Fruit fly (Drosophila melanogaster) whole organism, embryonic: Measurements from ENCODE around the gene Mgat3.
A peak's percentile ranks its signal among the peaks of the same experiment; 100 is the strongest.

Experiments used
- Abd-B ChIP-seq: fragments of 200-800 bp; sonication (Bioruptor generic); optimal IDR thresholded peaks from 2 replicates; lab custom pipeline; 2018; ENCODE audit warnings: missing biosample characterization, mild to moderate bottlenecking, missing genetic modification characterization, moderate library complexity
- Adf1 ChIP-seq: fragments of 200-800 bp; sonication (Bioruptor generic); IDR thresholded peaks from 2 replicates; pipeline ENCODE4 v1.3.6; 2022; ENCODE audit warnings: missing biosample characterization, missing genetic modification characterization
- Asciz ChIP-seq: fragments of 200-800 bp; sonication (Bioruptor generic); optimal IDR thresholded peaks from 2 replicates; lab custom pipeline; 2017; ENCODE audit warnings: missing biosample characterization, mild to moderate bottlenecking, missing genetic modification characterization, missing genetic modification reagents
- Awh ChIP-seq: fragments of 200-800 bp; sonication (Bioruptor generic); IDR thresholded peaks from 2 replicates; pipeline ENCODE4, ENCODE4 v1.3.6; 2022; ENCODE audit warnings: missing biosample characterization, missing genetic modification characterization
- B-H2 ChIP-seq: fragments of 200-800 bp; sonication (Bioruptor generic); optimal IDR thresholded peaks from 2 replicates; lab custom pipeline; 2018; ENCODE audit warnings: missing biosample characterization, mild to moderate bottlenecking, missing genetic modification characterization
- CG10431 ChIP-seq: fragments of 200-800 bp; sonication (Bioruptor generic); optimal IDR thresholded peaks from 3 replicates; lab custom pipeline; 2018; ENCODE audit warnings: missing biosample characterization, mild to moderate bottlenecking, missing genetic modification characterization
- CG10543 ChIP-seq: fragments of 200-800 bp; sonication (Bioruptor generic); optimal IDR thresholded peaks from 3 replicates; lab custom pipeline; 2017; ENCODE audit warnings: missing biosample characterization, mild to moderate bottlenecking, missing genetic modification characterization, moderate library complexity
- CG10654 ChIP-seq: fragments of 200-800 bp; sonication (Bioruptor generic); optimal IDR thresholded peaks from 2 replicates; lab custom pipeline; 2016; ENCODE audit warnings: missing biosample characterization, missing genetic modification characterization
- CG12744 ChIP-seq: fragments of 200-800 bp; sonication (Bioruptor generic); optimal IDR thresholded peaks from 2 replicates; lab custom pipeline; 2016; ENCODE audit warnings: missing biosample characterization, missing genetic modification characterization
- CG13894 ChIP-seq: fragments of 200-800 bp; sonication (Bioruptor generic); optimal IDR thresholded peaks from 3 replicates; lab custom pipeline; 2018; ENCODE audit warnings: missing biosample characterization, mild to moderate bottlenecking, missing genetic modification characterization, moderate library complexity
- CG16863 ChIP-seq: fragments of 200-800 bp; sonication (Bioruptor generic); optimal IDR thresholded peaks from 3 replicates; lab custom pipeline; 2016; ENCODE audit warnings: missing biosample characterization, missing genetic modification characterization
- CG17385 ChIP-seq: fragments of 200-800 bp; sonication (Bioruptor generic); optimal IDR thresholded peaks from 3 replicates; lab custom pipeline; 2018; ENCODE audit warnings: missing biosample characterization, mild to moderate bottlenecking, missing genetic modification characterization
- CG17568 ChIP-seq: fragments of 200-800 bp; sonication (Bioruptor generic); optimal IDR thresholded peaks from 2 replicates; lab custom pipeline; 2018; ENCODE audit warnings: missing biosample characterization, mild to moderate bottlenecking, missing genetic modification characterization, moderate library complexity
- CG18262 ChIP-seq: fragments of 200-800 bp; optimal IDR thresholded peaks from 3 replicates; lab custom pipeline; 2019; ENCODE audit warnings: missing biosample characterization, mild to moderate bottlenecking, missing genetic modification characterization, moderate library complexity
- CG18619 ChIP-seq: fragments of 200-800 bp; sonication (Bioruptor generic); optimal IDR thresholded peaks from 3 replicates; lab custom pipeline; 2017; ENCODE audit warnings: missing biosample characterization, mild to moderate bottlenecking, missing genetic modification characterization
- CG31224 ChIP-seq: fragments of 200-800 bp; sonication (Bioruptor generic); IDR thresholded peaks from 2 replicates; pipeline ENCODE4 v1.3.6; 2022; ENCODE audit warnings: missing biosample characterization, missing genetic modification characterization
- CG32772 ChIP-seq: fragments of 200-800 bp; sonication (Bioruptor generic); IDR thresholded peaks from 2 replicates; pipeline ENCODE4 v1.3.6; 2022; ENCODE audit warnings: missing biosample characterization, missing genetic modification characterization
- CG34376 ChIP-seq: fragments of 200-800 bp; sonication (Bioruptor generic); optimal IDR thresholded peaks from 2 replicates; lab custom pipeline; 2018; ENCODE audit warnings: missing biosample characterization, mild to moderate bottlenecking, missing genetic modification characterization
- CG4282 ChIP-seq: fragments of 200-800 bp; sonication (Bioruptor generic); optimal IDR thresholded peaks from 2 replicates; lab custom pipeline; 2016; ENCODE audit warnings: missing biosample characterization, missing genetic modification characterization
- CG4617 ChIP-seq: fragments of 200-800 bp; sonication (Bioruptor generic); optimal IDR thresholded peaks from 3 replicates; lab custom pipeline; 2016; ENCODE audit warnings: missing biosample characterization, missing genetic modification characterization, borderline replicate concordance
- CG6683 ChIP-seq: fragments of 200-800 bp; sonication (Bioruptor generic); optimal IDR thresholded peaks from 2 replicates; lab custom pipeline; 2017; ENCODE audit warnings: missing biosample characterization, mild to moderate bottlenecking, missing genetic modification characterization, missing genetic modification reagents
- CG7786 ChIP-seq: fragments of 200-800 bp; sonication (Bioruptor generic); optimal IDR thresholded peaks from 2 replicates; lab custom pipeline; 2016; ENCODE audit warnings: missing biosample characterization, missing genetic modification characterization
- CG7928 ChIP-seq: fragments of 200-800 bp; sonication (Bioruptor generic); optimal IDR thresholded peaks from 2 replicates; lab custom pipeline; 2017; ENCODE audit warnings: missing biosample characterization, mild to moderate bottlenecking, missing genetic modification characterization
- CG7987 ChIP-seq: fragments of 200-800 bp; sonication (Bioruptor generic); optimal IDR thresholded peaks from 2 replicates; lab custom pipeline; 2018; ENCODE audit warnings: missing biosample characterization, mild to moderate bottlenecking, missing genetic modification characterization, moderate library complexity
- CG8944 ChIP-seq: fragments of 200-800 bp; sonication (Bioruptor generic); optimal IDR thresholded peaks from 3 replicates; lab custom pipeline; 2016; ENCODE audit warnings: missing biosample characterization, missing genetic modification characterization
- CG9215 ChIP-seq: fragments of 200-800 bp; sonication (Bioruptor generic); IDR thresholded peaks from 2 replicates; pipeline ENCODE4 v1.3.6; 2022; ENCODE audit warnings: missing biosample characterization, missing genetic modification characterization
- CHES-1-like ChIP-seq: fragments of 200-800 bp; sonication (Bioruptor generic); optimal IDR thresholded peaks from 2 replicates; lab custom pipeline; 2016; ENCODE audit warnings: missing biosample characterization, missing genetic modification characterization
- CrebB ChIP-seq: fragments of 200-800 bp; sonication (Bioruptor generic); optimal IDR thresholded peaks from 3 replicates; lab custom pipeline; 2018; ENCODE audit warnings: missing biosample characterization, mild to moderate bottlenecking, missing genetic modification characterization
- HmgZ ChIP-seq: fragments of 200-800 bp; sonication (Bioruptor generic); optimal IDR thresholded peaks from 2 replicates; lab custom pipeline; 2018; ENCODE audit warnings: missing biosample characterization, mild to moderate bottlenecking, missing genetic modification characterization
- Hr3 ChIP-seq: fragments of 200-800 bp; sonication (Bioruptor generic); optimal IDR thresholded peaks from 3 replicates; lab custom pipeline; 2016; ENCODE audit warnings: missing biosample characterization, missing genetic modification characterization
- Meics ChIP-seq: fragments of 200-800 bp; sonication (Bioruptor generic); optimal IDR thresholded peaks from 2 replicates; lab custom pipeline; 2017; ENCODE audit warnings: missing biosample characterization, mild to moderate bottlenecking, missing genetic modification characterization
- Pdp1 ChIP-seq, 2 experiments: fragments of 200-800 bp; sonication (Bioruptor generic); optimal IDR thresholded peaks; 3 replicates each; lab custom pipeline; 2016; ENCODE audit warnings: missing biosample characterization in 2 of 2, missing genetic modification characterization in 2 of 2, mild to moderate bottlenecking in 1 of 2, moderate library complexity in 1 of 2
- aop ChIP-seq: fragments of 200-800 bp; sonication (Bioruptor generic); IDR thresholded peaks from 2 replicates; pipeline ENCODE4 v1.3.6; 2022; ENCODE audit warnings: missing biosample characterization, missing genetic modification characterization
- ap ChIP-seq: fragments of 200-800 bp; sonication (Bioruptor generic); IDR thresholded peaks from 2 replicates; pipeline ENCODE4 v1.3.6; 2022; ENCODE audit warnings: missing biosample characterization, missing genetic modification characterization
- ci ChIP-seq: fragments of 200-800 bp; sonication (Bioruptor generic); IDR thresholded peaks from 3 replicates; pipeline ENCODE4 v1.3.6; 2022; ENCODE audit warnings: missing biosample characterization, missing genetic modification characterization
- cwo ChIP-seq: fragments of 200-800 bp; sonication (Bioruptor generic); optimal IDR thresholded peaks from 3 replicates; lab custom pipeline; 2017; ENCODE audit warnings: missing biosample characterization, missing genetic modification characterization, mild to moderate bottlenecking, moderate library complexity, missing genetic modification reagents
- dmrt11E ChIP-seq: fragments of 200-800 bp; sonication (Bioruptor generic); optimal IDR thresholded peaks from 3 replicates; lab custom pipeline; 2018; ENCODE audit warnings: missing biosample characterization, mild to moderate bottlenecking, missing genetic modification characterization, moderate library complexity
- fd96Cb ChIP-seq: fragments of 200-800 bp; sonication (Bioruptor generic); optimal IDR thresholded peaks from 2 replicates; lab custom pipeline; 2018; ENCODE audit warnings: missing biosample characterization, mild to moderate bottlenecking, missing genetic modification characterization, moderate library complexity
- ftz-f1 ChIP-seq: fragments of 200-800 bp; sonication (Bioruptor generic); optimal IDR thresholded peaks from 2 replicates; lab custom pipeline; 2016; ENCODE audit warnings: missing biosample characterization, missing genetic modification characterization
- mirr ChIP-seq: fragments of 200-800 bp; sonication (Bioruptor generic); optimal IDR thresholded peaks from 3 replicates; lab custom pipeline; 2018; ENCODE audit warnings: missing biosample characterization, mild to moderate bottlenecking, missing genetic modification characterization
- pum ChIP-seq: fragments of 200-800 bp; sonication (Bioruptor generic); optimal IDR thresholded peaks from 2 replicates; lab custom pipeline; 2016; ENCODE audit warnings: missing biosample characterization, missing genetic modification characterization
- pzg ChIP-seq: fragments of 200-800 bp; sonication (Bioruptor generic); optimal IDR thresholded peaks from 3 replicates; lab custom pipeline; 2018; ENCODE audit warnings: missing biosample characterization, mild to moderate bottlenecking, missing genetic modification characterization, moderate library complexity
- seq ChIP-seq: fragments of 200-800 bp; sonication (Bioruptor generic); IDR thresholded peaks from 2 replicates; pipeline ENCODE4 v1.3.6; 2022; ENCODE audit warnings: missing biosample characterization, missing genetic modification characterization
- sim ChIP-seq: fragments of 200-800 bp; sonication (Bioruptor generic); IDR thresholded peaks from 2 replicates; pipeline ENCODE4 v1.3.6; 2022; ENCODE audit warnings: missing biosample characterization, missing genetic modification characterization
- slou ChIP-seq: fragments of 200-800 bp; sonication (Bioruptor generic); optimal IDR thresholded peaks from 3 replicates; lab custom pipeline; 2016; ENCODE audit warnings: missing biosample characterization, missing genetic modification characterization
- sqz ChIP-seq: fragments of 200-800 bp; sonication (Bioruptor generic); optimal IDR thresholded peaks from 3 replicates; lab custom pipeline; 2018; ENCODE audit warnings: missing biosample characterization, mild to moderate bottlenecking, missing genetic modification characterization
- ssp ChIP-seq: fragments of 200-800 bp; sonication (Bioruptor generic); IDR thresholded peaks from 2 replicates; pipeline ENCODE4 v1.3.6; 2022; ENCODE audit warnings: missing biosample characterization, missing genetic modification characterization
- tap ChIP-seq: fragments of 200-800 bp; optimal IDR thresholded peaks from 3 replicates; lab custom pipeline; 2019; ENCODE audit warnings: missing biosample characterization, mild to moderate bottlenecking, missing genetic modification characterization, moderate library complexity
- tx ChIP-seq: fragments of 200-800 bp; sonication (Bioruptor generic); optimal IDR thresholded peaks from 2 replicates; lab custom pipeline; 2016; ENCODE audit warnings: missing biosample characterization, missing genetic modification characterization
- wdn ChIP-seq: fragments of 200-800 bp; sonication (Bioruptor generic); IDR thresholded peaks from 2 replicates; pipeline ENCODE4 v1.3.6; 2022; ENCODE audit warnings: missing biosample characterization, missing genetic modification characterization
- wor ChIP-seq: fragments of 200-800 bp; sonication (Bioruptor generic); IDR thresholded peaks from 2 replicates; pipeline ENCODE4 v1.3.6; 2022; ENCODE audit warnings: missing biosample characterization, missing genetic modification characterization

The Mgat3 gene

dm6 chr2L:13206077-13206668 lies 23.8 kb upstream of the Mgat3 start (continued):
- peak; percentile 37 for TF ChIP-seq CG7987 (GFP tag; lab: Kevin White, UChicago)
- peak; percentile 23 for TF ChIP-seq mirr (GFP tag; lab: Kevin White, UChicago)
- TF ChIP-seq aop, result no peak
- no peak for TF ChIP-seq ci
- TF ChIP-seq Meics (GFP tag; lab: Kevin White, UChicago), result peak; percentile 32
- TF ChIP-seq CG9215, result no peak
- TF ChIP-seq ftz-f1, result peak; percentile 19
- no peak for TF ChIP-seq slou (GFP tag; lab: Kevin White, UChicago)
- TF ChIP-seq B-H2 (GFP tag; lab: Kevin White, UChicago), result peak; percentile 35
- TF ChIP-seq CG7786 (GFP tag; lab: Kevin White, UChicago), result peak; percentile 29
- TF ChIP-seq Awh (GFP tag; lab: Robert Waterston, UW), result 0 out of 2 replicates have a peak, but pooled peaks have one; percentile 5
- no peak for TF ChIP-seq wdn
- no peak for TF ChIP-seq Abd-B (GFP tag; lab: Kevin White, UChicago)
- no peak for TF ChIP-seq dmrt11E
- TF ChIP-seq CrebB (tag; lab: Kevin White, UChicago), result peak; percentile 13
- no peak for TF ChIP-seq ssp (GFP tag; lab: Robert Waterston, UW)
- TF ChIP-seq CG34376 (GFP tag; lab: Kevin White, UChicago), result peak; percentile 96
- TF ChIP-seq pum (GFP tag; lab: Kevin White, UChicago), result no peak
- TF ChIP-seq CG7928 (GFP tag; lab: Kevin White, UChicago), result no peak
- TF ChIP-seq tap (tag; lab: Kevin White, UChicago), result no peak
- no peak for TF ChIP-seq CG16863 (GFP tag; lab: Kevin White, UChicago)
- TF ChIP-seq CG8944 (GFP tag; lab: Kevin White, UChicago), result no peak
- no peak for TF ChIP-seq CG4617 (GFP tag; lab: Kevin White, UChicago)
- no peak for TF ChIP-seq CG12744 (GFP tag; lab: Kevin White, UChicago)
- no peak for TF ChIP-seq CG17385 (GFP tag; lab: Kevin White, UChicago)
- peak; percentile 69; the same call in 1 of the 2 replicates for TF ChIP-seq Adf1
- TF ChIP-seq tx (GFP tag; lab: Kevin White, UChicago), result no peak
- TF ChIP-seq CG6683 (GFP tag; lab: Kevin White, UChicago), result peak; percentile 26
- TF ChIP-seq fd96Cb (tag; lab: Kevin White, UChicago), result no peak
- TF ChIP-seq CG4282, result no peak
- no peak for TF ChIP-seq sim (GFP tag; lab: Robert Waterston, UW)
- no peak for TF ChIP-seq CG10431 (GFP tag; lab: Kevin White, UChicago)
- peak; percentile 95 for TF ChIP-seq CG10543 (GFP tag; lab: Kevin White, UChicago)
- peak in 1 of 2 experiments; percentile 78 for TF ChIP-seq Pdp1 (GFP tag; optimal IDR thresholded peaks at IDR 0.05; lab: Kevin White, UChicago)
- TF ChIP-seq CG13894 (tag; lab: Kevin White, UChicago), result peak; percentile 37
- TF ChIP-seq HmgZ, result peak; percentile 50
- no peak for TF ChIP-seq sqz (GFP tag; lab: Kevin White, UChicago)
- TF ChIP-seq CHES-1-like, result no peak
- TF ChIP-seq ap (GFP tag; lab: Robert Waterston, UW), result no peak
- no peak for TF ChIP-seq CG18619
- TF ChIP-seq CG18262 (tag; lab: Kevin White, UChicago), result no peak
- no peak for TF ChIP-seq CG31224 (GFP tag; lab: Robert Waterston, UW)
- TF ChIP-seq pzg (GFP tag; lab: Kevin White, UChicago), result no peak
- no peak for TF ChIP-seq seq (GFP tag; lab: Robert Waterston, UW)
- TF ChIP-seq CG17568 (GFP tag; lab: Kevin White, UChicago), result no peak
- no peak for TF ChIP-seq CG10654 (GFP tag; lab: Kevin White, UChicago)
- TF ChIP-seq CG32772, result no peak
- no peak for TF ChIP-seq Hr3 (GFP tag; lab: Kevin White, UChicago)
- TF ChIP-seq Asciz (GFP tag; lab: Kevin White, UChicago), result no peak
- TF ChIP-seq wor (GFP tag; lab: Robert Waterston, UW), result no peak
- peak; percentile 93 for TF ChIP-seq cwo (GFP tag; lab: Kevin White, UChicago)
